Worm (Caenorhabditis elegans) whole organism, late embryonic: ENCODE results near the gene mam-1.

Experiments
- K09A11.1 ChIP-seq: sonication (generic microtip); optimal IDR thresholded peaks from 2 replicates; lab custom pipeline; 2017; ENCODE audit warnings: antibody characterized with exemption, mild to moderate bottlenecking, missing genetic modification characterization, missing compliant biosample characterization; ENCODE audit not compliant: insufficient read depth
- Y22D7AL.16 ChIP-seq: sonication (generic microtip); optimal IDR thresholded peaks from 2 replicates; lab custom pipeline; 2016; ENCODE audit warnings: missing genetic modification characterization, missing compliant biosample characterization
- ahr-1 ChIP-seq: sonication (generic microtip); optimal IDR thresholded peaks from 2 replicates; lab custom pipeline; 2016; ENCODE audit warnings: missing genetic modification characterization, missing compliant biosample characterization
- ceh-18 ChIP-seq: sonication (generic microtip); optimal IDR thresholded peaks from 2 replicates; lab custom pipeline; 2016; ENCODE audit warnings: missing genetic modification characterization, missing compliant biosample characterization
- ceh-19 ChIP-seq: fragments of 200-800 bp; sonication (Bioruptor generic); optimal IDR thresholded peaks from 2 replicates; lab custom pipeline; 2018; ENCODE audit warnings: mild to moderate bottlenecking, missing genetic modification characterization, missing compliant biosample characterization
- ceh-2 ChIP-seq: sonication (generic microtip); optimal IDR thresholded peaks from 2 replicates; lab custom pipeline; 2016; ENCODE audit warnings: missing genotype, missing genetic modification characterization, missing compliant biosample characterization
- ceh-22 ChIP-seq: sonication (generic microtip); optimal IDR thresholded peaks from 2 replicates; lab custom pipeline; 2017; ENCODE audit warnings: missing biosample characterization, missing genetic modification characterization
- ceh-31 ChIP-seq: sonication (generic microtip); optimal IDR thresholded peaks from 2 replicates; lab custom pipeline; 2016; ENCODE audit warnings: missing genetic modification characterization, missing compliant biosample characterization
- ceh-34 ChIP-seq: sonication (generic microtip); optimal IDR thresholded peaks from 2 replicates; lab custom pipeline; 2016; ENCODE audit warnings: mild to moderate bottlenecking, missing genetic modification characterization, missing compliant biosample characterization
- ceh-48 ChIP-seq: sonication (generic microtip); optimal IDR thresholded peaks from 2 replicates; lab custom pipeline; 2016; ENCODE audit warnings: missing genetic modification characterization, inconsistent platforms, missing compliant biosample characterization
- ceh-9 ChIP-seq: sonication (generic microtip); optimal IDR thresholded peaks from 2 replicates; lab custom pipeline; 2016; ENCODE audit warnings: mild to moderate bottlenecking, missing genetic modification characterization, inconsistent platforms, missing compliant biosample characterization
- eyg-1 ChIP-seq: sonication (generic microtip); optimal IDR thresholded peaks from 2 replicates; lab custom pipeline; 2016; ENCODE audit warnings: missing genotype, missing genetic modification characterization, missing compliant biosample characterization
- fax-1 ChIP-seq: sonication (generic microtip); optimal IDR thresholded peaks from 2 replicates; lab custom pipeline; 2016; ENCODE audit warnings: missing genotype, missing genetic modification characterization, missing compliant biosample characterization
- fkh-6 ChIP-seq: sonication (generic microtip); optimal IDR thresholded peaks from 2 replicates; lab custom pipeline; 2016; ENCODE audit warnings: missing genetic modification characterization, missing compliant biosample characterization
- hlh-13 ChIP-seq: fragments of 200-800 bp; sonication (Bioruptor generic); optimal IDR thresholded peaks from 2 replicates; lab custom pipeline; 2018; ENCODE audit warnings: mild to moderate bottlenecking, missing genetic modification characterization, missing compliant biosample characterization
- hlh-30 ChIP-seq: sonication (generic microtip); optimal IDR thresholded peaks from 2 replicates; lab custom pipeline; 2017; ENCODE audit warnings: antibody characterized with exemption, missing genetic modification characterization, missing compliant biosample characterization; ENCODE audit not compliant: insufficient read depth
- hlh-6 ChIP-seq: sonication (generic microtip); optimal IDR thresholded peaks from 2 replicates; lab custom pipeline; 2016; ENCODE audit warnings: missing genotype, missing genetic modification characterization, missing compliant biosample characterization
- hlh-8 ChIP-seq: sonication (generic microtip); optimal IDR thresholded peaks from 2 replicates; lab custom pipeline; 2016; ENCODE audit warnings: missing genotype, missing genetic modification characterization, missing compliant biosample characterization
- lin-11 ChIP-seq: fragments of 200-800 bp; sonication (Bioruptor generic); optimal IDR thresholded peaks from 2 replicates; lab custom pipeline; 2018; ENCODE audit warnings: mild to moderate bottlenecking, missing genetic modification characterization, missing compliant biosample characterization
- odd-2 ChIP-seq: sonication (generic microtip); optimal IDR thresholded peaks from 2 replicates; lab custom pipeline; 2017; ENCODE audit warnings: antibody characterized with exemption, mild to moderate bottlenecking, missing genetic modification characterization, missing compliant biosample characterization
- pag-3 ChIP-seq: sonication (generic microtip); optimal IDR thresholded peaks from 2 replicates; lab custom pipeline; 2016; ENCODE audit warnings: missing compliant biosample characterization, missing genetic modification characterization, borderline replicate concordance
- pat-9 ChIP-seq: fragments of 200-800 bp; sonication (Bioruptor generic); optimal IDR thresholded peaks from 2 replicates; lab custom pipeline; 2018; ENCODE audit warnings: mild to moderate bottlenecking, missing genetic modification characterization, moderate library complexity, missing compliant biosample characterization
- pax-1 ChIP-seq: fragments of 150-350 bp; optimal IDR thresholded peaks from 2 replicates; lab custom pipeline; 2014; ENCODE audit warnings: missing biosample characterization, missing genetic modification characterization
- ref-2 ChIP-seq: sonication (generic microtip); optimal IDR thresholded peaks from 2 replicates; lab custom pipeline; 2016; ENCODE audit warnings: missing genetic modification characterization, missing compliant biosample characterization
- sdc-2 ChIP-seq: sonication (generic microtip); optimal IDR thresholded peaks from 2 replicates; lab custom pipeline; 2016; ENCODE audit warnings: missing genotype, missing genetic modification characterization, missing compliant biosample characterization
- sox-2 ChIP-seq: fragments of 200-800 bp; sonication (Bioruptor generic); IDR thresholded peaks from 2 replicates; pipeline ENCODE4 v1.3.6; 2022; ENCODE audit warnings: missing genetic modification reagents, missing genetic modification characterization, missing compliant biosample characterization
- tbx-2 ChIP-seq: sonication (generic microtip); optimal IDR thresholded peaks from 2 replicates; lab custom pipeline; 2016; ENCODE audit warnings: missing genetic modification characterization, missing compliant biosample characterization
- ttx-3 ChIP-seq: sonication (generic microtip); optimal IDR thresholded peaks from 2 replicates; lab custom pipeline; 2016; ENCODE audit warnings: missing genetic modification reagents, missing genetic modification characterization, missing compliant biosample characterization
- unc-42 ChIP-seq: sonication (generic microtip); optimal IDR thresholded peaks from 2 replicates; lab custom pipeline; 2016; ENCODE audit warnings: missing genotype, missing genetic modification characterization, missing compliant biosample characterization
- zip-5 ChIP-seq: sonication (generic microtip); optimal IDR thresholded peaks from 2 replicates; lab custom pipeline; 2016; ENCODE audit warnings: missing genetic modification characterization, missing compliant biosample characterization

Gene mam-1

ce11 chrX:859401-859800, 28.8 kb downstream of the mam-1 start, which contains the start of gene F56F10.2:
Gene F56F10.2 (plus strand): TSS chrX:859615.
- TF ChIP-seq K09A11.1 (tag; lab: Kevin White, UChicago) (no peak), ceh-19 (peak; percentile 21), ceh-34 (tag; lab: Kevin White, UChicago) (peak; percentile 85), ceh-31 (peak; percentile 11), unc-42 (tag; lab: Kevin White, UChicago) (peak; percentile 58), ceh-48 (tag; lab: Kevin White, UChicago) (peak; percentile 58)

ce11 chrX:857658-858057, 30.5 kb downstream of the mam-1 start:
- TF ChIP-seq ceh-48 (tag; lab: Kevin White, UChicago) (no peak), ceh-34 (tag; lab: Kevin White, UChicago) (peak; percentile 55), ref-2 (tag; lab: Kevin White, UChicago) (peak; percentile 32), pax-1 (tag; lab: Kevin White, UChicago) (no peak), ceh-2 (peak; percentile 14)
- TF ChIP-seq, all 69 proteins: peak for 3

DNA sequence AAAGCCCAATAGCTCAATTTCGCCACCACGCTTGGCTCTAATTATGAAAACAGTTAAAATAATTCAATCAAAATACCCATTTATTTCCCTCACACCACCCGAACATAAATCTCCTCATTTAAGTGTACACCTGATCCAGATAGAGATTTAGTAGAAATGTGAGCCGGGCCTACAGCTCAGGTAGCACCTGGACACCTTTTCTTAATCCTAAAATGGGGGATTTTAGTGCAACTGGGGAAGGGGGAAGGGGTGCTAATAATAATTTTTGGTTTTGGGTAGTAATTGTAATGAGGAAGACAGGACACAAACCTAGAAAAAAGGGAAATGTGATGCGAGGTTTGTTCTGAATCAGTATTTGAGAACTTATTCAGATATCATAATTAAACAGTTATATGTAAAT, 34.6 kb downstream of the mam-1 start:
- no peak for TF ChIP-seq pag-3 (tag; lab: Kevin White, UChicago)
- TF ChIP-seq ahr-1 (tag; lab: Kevin White, UChicago) = no peak
- no peak for TF ChIP-seq fax-1 (tag; lab: Kevin White, UChicago)
- no peak for TF ChIP-seq Y22D7AL.16 (tag; lab: Kevin White, UChicago)
- no peak for TF ChIP-seq ceh-9 (tag; lab: Kevin White, UChicago)
- no peak for TF ChIP-seq fkh-6 (tag; lab: Kevin White, UChicago)
- no peak for TF ChIP-seq unc-42 (tag; lab: Kevin White, UChicago)
- no peak for TF ChIP-seq lin-11
- no peak for TF ChIP-seq pat-9 (tag; lab: Kevin White, UChicago)
- TF ChIP-seq sox-2 = no peak
- no peak for TF ChIP-seq hlh-13 (GFP tag; lab: Kevin White, UChicago)
- no peak for TF ChIP-seq hlh-8 (tag; lab: Kevin White, UChicago)
- TF ChIP-seq ref-2 (tag; lab: Kevin White, UChicago) = no peak
- TF ChIP-seq tbx-2 (tag; lab: Kevin White, UChicago) = no peak
- no peak for TF ChIP-seq ceh-22 (tag; lab: Kevin White, UChicago)
- no peak for TF ChIP-seq ceh-48 (tag; lab: Kevin White, UChicago)
- TF ChIP-seq sdc-2 (tag; lab: Kevin White, UChicago) = no peak
- TF ChIP-seq hlh-30 (tag; lab: Kevin White, UChicago) = no peak

DNA sequence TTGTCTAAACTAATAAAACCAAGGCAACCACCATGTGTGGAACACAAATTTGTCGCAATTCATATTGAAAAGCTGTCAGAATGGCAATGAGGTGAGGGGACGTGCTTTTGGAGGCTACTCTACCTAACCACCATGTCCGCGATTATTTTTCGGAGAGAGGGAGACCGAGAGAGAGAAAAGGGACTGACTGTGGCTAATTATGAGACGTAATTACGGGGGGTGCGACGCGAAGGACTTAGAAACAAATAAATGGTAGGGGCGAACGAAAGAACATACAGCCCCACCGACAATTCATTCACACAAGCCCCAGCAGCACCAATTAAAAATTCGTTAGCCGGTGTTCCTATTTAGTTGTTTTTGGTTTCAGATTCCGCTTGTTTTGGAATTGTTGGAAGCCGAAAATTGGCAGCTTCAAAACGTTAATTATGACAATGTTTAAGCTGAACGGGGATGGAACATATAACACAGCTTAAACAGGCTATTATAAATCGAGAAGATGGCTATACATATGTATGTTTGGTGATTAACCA, 35.4 kb downstream of the mam-1 start:
- TF ChIP-seq sdc-2 (tag; lab: Kevin White, UChicago) (peak; percentile 42), ceh-34 (tag; lab: Kevin White, UChicago) (no peak), hlh-6 (no peak), ceh-31 (peak; percentile 84), odd-2 (tag; lab: Kevin White, UChicago) (no peak)
- TF ChIP-seq, all 69 proteins: peak for 2

DNA sequence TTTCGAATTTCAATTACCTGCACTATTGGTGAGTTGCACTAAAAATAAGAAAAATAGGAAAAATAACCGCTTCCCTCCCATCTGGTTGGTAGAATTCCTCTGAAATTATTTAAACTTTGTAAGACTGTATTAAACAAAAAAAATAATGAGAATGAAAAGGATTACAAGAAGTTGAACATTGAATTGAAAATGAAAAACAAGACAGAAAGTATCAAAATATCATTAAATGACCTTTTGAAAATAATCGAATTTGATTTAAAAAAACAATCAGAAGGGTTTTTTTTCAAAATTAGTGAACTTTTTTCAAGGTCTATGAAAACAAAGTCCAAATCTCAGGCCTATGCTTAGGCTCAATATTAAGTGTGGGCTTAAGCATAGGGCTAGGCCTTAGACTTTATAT, 36.8 kb downstream of the mam-1 start, which contains the start of gene igcm-1:
igcm-1 (minus strand) TSS at position 101 of the 400 bp plus-strand sequence.
- no peak for TF ChIP-seq zip-5
- no peak for TF ChIP-seq ttx-3 (tag; lab: Kevin White, UChicago)

DNA sequence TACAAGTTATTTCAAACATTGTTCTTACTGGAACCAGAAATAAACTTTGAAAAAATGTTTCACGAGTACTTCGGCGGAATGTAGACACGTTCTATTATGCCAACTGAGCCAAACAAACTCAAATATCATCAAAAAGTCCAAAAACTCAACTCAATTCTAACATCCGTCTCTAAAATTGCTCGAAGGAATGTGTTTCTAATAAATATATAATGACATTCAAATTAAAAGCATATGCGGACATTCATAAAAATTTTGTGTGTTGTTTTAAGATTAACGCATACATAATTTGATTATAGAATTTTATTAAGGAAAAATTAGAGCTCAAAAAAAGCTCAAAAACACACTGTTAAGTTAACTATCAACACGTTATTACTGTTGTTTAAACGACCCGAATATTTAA, 42.8 kb downstream of the mam-1 start:
- TF ChIP-seq hlh-6 = no peak
- TF ChIP-seq, all 69 proteins: peak for 0

DNA sequence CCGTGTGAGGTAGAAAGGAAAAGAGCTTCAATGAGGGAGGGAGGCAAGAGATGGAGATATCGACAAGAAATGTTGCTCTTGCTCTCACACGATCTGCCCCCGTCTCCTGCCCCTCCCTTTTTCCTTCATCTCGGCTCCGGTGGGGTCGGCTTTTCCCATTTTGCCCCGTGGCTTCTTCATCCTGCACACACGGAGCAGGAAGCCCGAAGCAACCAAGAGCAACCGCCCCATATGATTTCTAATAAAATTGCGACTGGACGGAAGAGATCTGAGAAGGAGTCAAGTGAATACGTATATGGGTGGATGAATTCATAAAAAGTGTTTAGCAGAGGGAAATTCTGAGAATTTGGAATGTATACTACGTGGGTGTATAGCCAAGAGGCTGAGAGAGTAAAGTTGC, 43.5 kb downstream of the mam-1 start:
- TF ChIP-seq ceh-18 (tag; lab: Kevin White, UChicago) (peak; percentile 31), unc-42 (tag; lab: Kevin White, UChicago) (peak; percentile 59), eyg-1 (no peak), ceh-31 (peak; percentile 6), sdc-2 (tag; lab: Kevin White, UChicago) (peak; percentile 23)
